Fruit fly (Drosophila melanogaster): Measurements from ENCODE around the gene Spn28Da.

Spn28Da gene

DNA sequence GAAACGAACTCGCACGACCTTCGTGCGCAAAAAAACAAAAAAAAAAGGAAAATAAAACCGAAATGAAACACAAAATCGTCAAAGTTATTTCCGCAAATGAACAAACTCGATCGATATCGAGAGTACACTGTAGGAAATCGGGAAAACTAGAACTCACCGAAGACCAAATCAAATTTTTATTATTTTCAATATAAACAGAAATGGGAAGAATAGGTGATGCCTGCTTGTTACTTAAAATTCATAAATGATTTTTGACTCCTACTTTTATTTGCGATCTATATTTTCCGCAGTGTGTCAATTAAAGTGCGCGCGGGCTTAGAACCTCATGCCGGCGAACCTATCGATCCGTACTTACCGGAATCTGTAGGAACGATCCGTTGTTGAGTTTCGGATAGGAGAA lies 13.3 kb downstream of the Spn28Da start (continued):
- TF ChIP-seq odd (GFP tag; optimal IDR thresholded peaks at IDR 0.05) (no peak), Dip3 (GFP tag; optimal IDR thresholded peaks at IDR 0.05) (no peak), sna (GFP tag; IDR thresholded peaks at IDR 0.05; ENCODE audit: partially characterized antibody) (no peak), CG6254 (GFP tag; optimal IDR thresholded peaks at IDR 0.05) (no peak), dysf (GFP tag; IDR thresholded peaks at IDR 0.05) (peak; percentile 57; the same call in 1 of the 3 replicates), MTF-1 (GFP tag; optimal IDR thresholded peaks at IDR 0.05; ENCODE audit: borderline replicate concordance) (no peak), wek (GFP tag; optimal IDR thresholded peaks at IDR 0.05) (no peak), Mrtf (GFP tag; IDR thresholded peaks at IDR 0.05) (no peak), mirr (GFP tag; optimal IDR thresholded peaks at IDR 0.05) (no peak), hkb (optimal IDR thresholded peaks at IDR 0.05) (no peak), hkb (GFP tag; IDR thresholded peaks at IDR 0.05) (peak; percentile 32; the same call in 1 of the 2 replicates), CG9817 (tag; optimal IDR thresholded peaks at IDR 0.05) (peak; percentile 1), twi (tag; optimal IDR thresholded peaks at IDR 0.05) (no peak), CG1529 (GFP tag; optimal IDR thresholded peaks at IDR 0.05) (no peak), CG18011 (GFP tag; optimal IDR thresholded peaks at IDR 0.05) (no peak), CG14014 (GFP tag; IDR thresholded peaks at IDR 0.05) (0 out of 2 replicates have a peak, but pooled peaks have one; percentile 34), jigr1 (GFP tag; IDR thresholded peaks at IDR 0.05) (no peak), sima (GFP tag; optimal IDR thresholded peaks at IDR 0.05) (no peak), CG4282 (GFP tag; optimal IDR thresholded peaks at IDR 0.05) (no peak), CG31365 (tag; optimal IDR thresholded peaks at IDR 0.05) (no peak), CG1792 (GFP tag; optimal IDR thresholded peaks at IDR 0.05) (no peak), CG4404 (GFP tag; IDR thresholded peaks at IDR 0.05) (no peak), slp2 (GFP tag; optimal IDR thresholded peaks at IDR 0.05) (no peak), peb (GFP tag; IDR thresholded peaks at IDR 0.05) (no peak), pzg (GFP tag; optimal IDR thresholded peaks at IDR 0.05) (no peak), seq (GFP tag; IDR thresholded peaks at IDR 0.05) (no peak), her (GFP tag; optimal IDR thresholded peaks at IDR 0.05) (no peak), CG9609 (GFP tag; optimal IDR thresholded peaks at IDR 0.05) (no peak), CG4707 (GFP tag; optimal IDR thresholded peaks at IDR 0.05) (no peak), dan (GFP tag; IDR thresholded peaks at IDR 0.05) (no peak), ham (GFP tag; IDR thresholded peaks at IDR 0.05) (no peak), CG6272 (GFP tag; IDR thresholded peaks at IDR 0.05) (no peak), gcm2 (GFP tag; optimal IDR thresholded peaks at IDR 0.05) (no peak), Abd-B (GFP tag; optimal IDR thresholded peaks at IDR 0.05) (no peak), ATbp (GFP tag; optimal IDR thresholded peaks at IDR 0.05) (no peak), ftz-f1 (GFP tag; optimal IDR thresholded peaks at IDR 0.05) (no peak), repo (GFP tag; optimal IDR thresholded peaks at IDR 0.05) (no peak), kay (GFP tag; optimal IDR thresholded peaks at IDR 0.05) (no peak), CG17328 (GFP tag; IDR thresholded peaks at IDR 0.05) (no peak), fd64A (GFP tag; optimal IDR thresholded peaks at IDR 0.05) (no peak), CG14441 (GFP tag; IDR thresholded peaks at IDR 0.05) (no peak), CG10366 (GFP tag; IDR thresholded peaks at IDR 0.05) (no peak), ranshi (GFP tag; IDR thresholded peaks at IDR 0.05) (peak; percentile 51; the same call in 1 of the 2 replicates), tin (GFP tag; optimal IDR thresholded peaks at IDR 0.05) (no peak), CG11560 (tag; IDR thresholded peaks at IDR 0.05) (no peak), Hmx (GFP tag; optimal IDR thresholded peaks at IDR 0.05) (no peak), Spps (tag; optimal IDR thresholded peaks at IDR 0.05) (no peak), slou (GFP tag; optimal IDR thresholded peaks at IDR 0.05) (no peak), Poxn (GFP tag; IDR thresholded peaks at IDR 0.05) (no peak), Stat92E (GFP tag; optimal IDR thresholded peaks at IDR 0.05) (no peak), Hsf (GFP tag; optimal IDR thresholded peaks at IDR 0.05) (no peak), tna (GFP tag; IDR thresholded peaks at IDR 0.05; ENCODE audit: partially characterized antibody) (no peak), CG9876 (GFP tag; optimal IDR thresholded peaks at IDR 0.05) (no peak)

Measured in whole organism, embryonic.